Fruit fly (Drosophila melanogaster): ENCODE results near the gene D19B.

The D19B gene

DNA sequence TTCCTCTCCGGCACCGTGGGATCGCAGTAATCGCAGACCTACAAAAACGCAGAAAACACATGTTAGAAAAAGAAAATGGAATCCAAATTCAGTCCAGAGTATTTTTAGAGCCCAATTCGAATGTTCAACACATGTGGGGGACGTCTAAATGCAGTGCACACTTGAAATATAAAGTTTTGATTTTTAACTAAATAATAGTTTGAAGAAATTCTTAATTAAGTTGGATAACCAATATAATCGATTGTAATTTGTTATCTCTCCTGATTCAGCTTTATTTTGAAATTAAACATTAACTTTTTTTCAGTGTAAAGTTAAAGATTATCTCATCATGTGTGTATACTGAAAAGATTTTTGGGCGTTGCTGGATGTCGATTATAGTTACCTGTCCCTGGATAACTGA lies 32.5 kb upstream of the D19B start (continued):
- TF ChIP-seq disco-r (GFP tag; optimal IDR thresholded peaks at IDR 0.05) (no peak), al (GFP tag; IDR thresholded peaks at IDR 0.05) (no peak), CG31224 (GFP tag; IDR thresholded peaks at IDR 0.05) (no peak), Sry-β (GFP tag; optimal IDR thresholded peaks at IDR 0.05) (no peak), HLH54F (GFP tag; optimal IDR thresholded peaks at IDR 0.05) (no peak), CG4820 (GFP tag; optimal IDR thresholded peaks at IDR 0.05) (peak; percentile 72), CG11247 (GFP tag; IDR thresholded peaks at IDR 0.05) (no peak; the same call in 1 of the 2 replicates), danr (GFP tag; IDR thresholded peaks at IDR 0.05) (no peak; the same call in 1 of the 2 replicates), CG17385 (GFP tag; optimal IDR thresholded peaks at IDR 0.05) (peak; percentile 65), CG34376 (GFP tag; optimal IDR thresholded peaks at IDR 0.05) (no peak), Nf-YA (GFP tag; IDR thresholded peaks at IDR 0.05) (peak; percentile 58), bsh (GFP tag; optimal IDR thresholded peaks at IDR 0.05) (peak in 1 of 2 experiments; percentile 93), nerfin-1 (tag; optimal IDR thresholded peaks at IDR 0.05) (peak; percentile 39), NfI (GFP tag; optimal IDR thresholded peaks at IDR 0.05) (no peak), CG13894 (tag; optimal IDR thresholded peaks at IDR 0.05) (no peak), BEAF-32 (GFP tag; optimal IDR thresholded peaks at IDR 0.05) (no peak), ro (GFP tag; IDR thresholded peaks at IDR 0.05) (no peak), CG6854 (GFP tag; optimal IDR thresholded peaks at IDR 0.05) (no peak), lov (optimal IDR thresholded peaks at IDR 0.05) (no peak), lov (GFP tag; IDR thresholded peaks at IDR 0.05) (0 out of 3 replicates have a peak, but pooled peaks have one; percentile 47), CG7357 (GFP tag; IDR thresholded peaks at IDR 0.05) (peak; percentile 36; the same call in 1 of the 3 replicates), hbn (GFP tag; IDR thresholded peaks at IDR 0.05; ENCODE audit: partially characterized antibody) (no peak), hkb (optimal IDR thresholded peaks at IDR 0.05) (no peak), hkb (GFP tag; IDR thresholded peaks at IDR 0.05) (peak; percentile 53; the same call in 1 of the 2 replicates), dmrt99B (tag; optimal IDR thresholded peaks at IDR 0.05) (peak; percentile 77), pum (GFP tag; optimal IDR thresholded peaks at IDR 0.05) (peak; percentile 57), nmo (GFP tag; optimal IDR thresholded peaks at IDR 0.05) (peak; percentile 87), Kr (GFP tag; optimal IDR thresholded peaks at IDR 0.05) (no peak), scrt (GFP tag; optimal IDR thresholded peaks at IDR 0.05) (no peak), prd (optimal IDR thresholded peaks at IDR 0.05) (no peak), prd (GFP tag; IDR thresholded peaks at IDR 0.05) (peak; percentile 64; the same call in 2 of the 3 replicates), gsb-n (tag; optimal IDR thresholded peaks at IDR 0.05) (peak; percentile 84), ash1 (GFP tag; optimal IDR thresholded peaks at IDR 0.05) (no peak), CG1792 (GFP tag; optimal IDR thresholded peaks at IDR 0.05) (no peak), CG4854 (GFP tag; optimal IDR thresholded peaks at IDR 0.05) (peak; percentile 2), CkIIα-i1 (GFP tag; IDR thresholded peaks at IDR 0.05) (no peak), Lim3 (GFP tag; IDR thresholded peaks at IDR 0.05) (no peak), Vsx1 (GFP tag; optimal IDR thresholded peaks at IDR 0.05) (peak; percentile 1), Fer1 (GFP tag; optimal IDR thresholded peaks at IDR 0.05) (no peak), Nf-YB (GFP tag; optimal IDR thresholded peaks at IDR 0.05) (peak; percentile 41), CG10462 (GFP tag; optimal IDR thresholded peaks at IDR 0.05) (peak; percentile 24), CG11085 (GFP tag; IDR thresholded peaks at IDR 0.05) (no peak), CG32767 (GFP tag; IDR thresholded peaks at IDR 0.05) (peak; percentile 83), CG17612 (GFP tag; IDR thresholded peaks at IDR 0.05) (no peak), otp (GFP tag; IDR thresholded peaks at IDR 0.05) (0 out of 3 replicates have a peak, but pooled peaks have one; percentile 16), CG10209 (GFP tag; optimal IDR thresholded peaks at IDR 0.05) (peak; percentile 13), CG1603 (tag; optimal IDR thresholded peaks at IDR 0.05) (no peak), Xbp1 (GFP tag; optimal IDR thresholded peaks at IDR 0.05) (peak; percentile 68), ab (GFP tag; optimal IDR thresholded peaks at IDR 0.05) (no peak), Chrac-16 (GFP tag; optimal IDR thresholded peaks at IDR 0.05) (peak; percentile 63), ssp (GFP tag; IDR thresholded peaks at IDR 0.05) (peak; percentile 44; the same call in 1 of the 2 replicates), grau (tag; optimal IDR thresholded peaks at IDR 0.05) (peak; percentile 77)

Data from whole organism, embryonic.